Worm (Caenorhabditis elegans) whole organism, midembryonic: Measurements from ENCODE around the gene C08F11.13.

Source experiments
- T22C8.4 ChIP-seq: fragments of 200-800 bp; sonication (Bioruptor generic); IDR thresholded peaks from 2 replicates; pipeline ENCODE4 v1.3.6; 2022; ENCODE audit warnings: missing genetic modification characterization, missing compliant biosample characterization
- cog-1 ChIP-seq: sonication (generic microtip); optimal IDR thresholded peaks from 2 replicates; lab custom pipeline; 2016; ENCODE audit warnings: missing genetic modification characterization, missing compliant biosample characterization
- flt-1 ChIP-seq: fragments of 200-800 bp; sonication (Bioruptor generic); IDR thresholded peaks from 2 replicates; pipeline ENCODE4 v1.3.6; 2022; ENCODE audit warnings: missing genetic modification characterization, missing compliant biosample characterization
- med-1 ChIP-seq: sonication (generic microtip); optimal IDR thresholded peaks from 2 replicates; lab custom pipeline; 2017; ENCODE audit warnings: missing genetic modification characterization, mild to moderate bottlenecking, missing compliant biosample characterization, antibody characterized with exemption, missing genetic modification reagents; ENCODE audit not compliant: insufficient read depth
- ref-1 ChIP-seq: fragments of 200-800 bp; sonication (Bioruptor generic); conservative IDR thresholded peaks from 2 replicates; pipeline ENCODE4 v1.3.6; 2022; ENCODE audit warnings: missing genetic modification reagents, missing genetic modification characterization, missing compliant biosample characterization
- tab-1 ChIP-seq: fragments of 200-800 bp; sonication (Bioruptor generic); IDR thresholded peaks from 2 replicates; pipeline ENCODE4 v1.3.6; 2022; ENCODE audit warnings: missing genetic modification characterization, missing compliant biosample characterization

DNA sequence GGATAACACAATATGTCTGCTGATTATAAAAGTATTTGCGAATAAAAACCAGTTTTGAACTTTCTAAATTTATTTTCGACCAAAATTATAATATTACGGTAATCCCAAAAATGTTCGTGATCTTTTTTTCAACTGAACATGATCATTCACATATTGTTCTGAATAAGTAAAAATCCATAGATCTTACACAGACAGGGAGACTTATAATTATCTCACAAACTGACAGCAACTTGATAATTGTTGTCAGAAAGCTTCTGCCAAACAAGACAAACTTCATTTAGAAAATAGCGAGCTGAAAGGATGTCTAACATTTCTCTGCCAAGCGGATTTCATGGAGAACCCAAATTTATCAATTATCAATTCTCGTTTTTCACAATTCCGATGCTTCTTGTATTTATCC is 16.8 kb upstream of the C08F11.13 start, which contains the start of gene sru-21:
- TF ChIP-seq cog-1 (tag; lab: Kevin White, UChicago), result no peak
- TF ChIP-seq T22C8.4, result no peak
- no peak for TF ChIP-seq med-1 (GFP tag; lab: Kevin White, UChicago)
- no peak for TF ChIP-seq tab-1
- TF ChIP-seq flt-1 (GFP tag; lab: Robert Waterston, UW), result no peak
- TF ChIP-seq ref-1 (GFP tag; lab: Robert Waterston, UW), result no peak
